Fruit fly (Drosophila melanogaster) whole organism: Measurements from ENCODE around the gene CG16989.

Source experiments
- CG8478 ChIP-seq: fragments of >200 bp; optimal IDR thresholded peaks from 2 replicates; lab custom pipeline; 2018; ENCODE audit warnings: inconsistent platforms
- Dll ChIP-seq: fragments of >200 bp; optimal IDR thresholded peaks from 2 replicates; lab custom pipeline; 2017
- EcR ChIP-seq, 2 experiments: fragments of >200 bp; optimal IDR thresholded peaks; 2 replicates each; lab custom pipeline; 2017; ENCODE audit warnings: missing biosample characterization in 2 of 2, missing genetic modification characterization in 2 of 2, missing genetic modification reagents in 2 of 2
- pan ChIP-seq: fragments of >200 bp; optimal IDR thresholded peaks from 2 replicates; lab custom pipeline; 2017
- psq ChIP-seq: fragments of >200 bp; optimal IDR thresholded peaks from 2 replicates; lab custom pipeline; 2017
- usp ChIP-seq: fragments of >200 bp; optimal IDR thresholded peaks from 2 replicates; lab custom pipeline; 2017; ENCODE audit warnings: missing biosample characterization, missing genetic modification characterization, mixed read lengths

The CG16989 gene

DNA sequence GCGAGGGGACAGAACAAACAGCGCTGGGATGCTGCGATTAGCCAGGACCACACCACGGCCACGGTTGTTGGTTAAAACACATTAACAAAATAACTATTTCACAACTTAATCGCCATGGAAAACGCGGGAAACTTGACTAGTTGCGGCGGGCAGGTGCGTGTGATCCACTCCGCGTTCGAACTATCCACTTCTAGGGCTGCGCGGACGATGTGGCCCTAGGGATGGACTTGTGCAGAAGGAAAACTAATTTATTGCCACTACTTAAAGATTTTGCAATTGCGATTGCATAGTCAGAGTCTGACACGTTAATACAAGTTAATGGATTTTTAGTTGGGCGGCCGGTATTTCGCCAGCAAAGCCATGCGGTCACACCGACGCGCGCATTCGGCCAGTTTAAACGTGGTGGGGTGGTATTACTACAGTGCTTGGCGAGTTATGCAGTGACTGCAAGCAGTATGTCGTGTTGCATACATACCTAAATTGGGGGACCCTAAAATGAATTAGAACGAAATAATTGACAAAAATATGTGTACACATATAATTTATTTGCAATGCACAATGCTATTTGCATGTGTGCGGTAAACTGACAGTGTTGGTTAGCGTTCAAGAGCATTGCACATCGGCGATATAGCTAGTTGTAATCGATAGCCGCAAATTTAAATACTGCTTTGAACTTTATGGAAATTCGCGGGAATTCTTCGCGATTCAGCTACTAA is 8.4 kb downstream of the CG16989 start, which contains the start of gene Rbf:
Gene Rbf, minus strand, starts transcription at position 323 of the 716 bp plus-strand sequence.
- TF ChIP-seq EcR (GFP tag; optimal IDR thresholded peaks at IDR 0.05; lab: Kevin White, UChicago) = no peak
- TF ChIP-seq Dll = no peak
- TF ChIP-seq psq (lab: Kevin White, UChicago) = no peak
- no peak for TF ChIP-seq pan (lab: Kevin White, UChicago)
- TF ChIP-seq CG8478 (lab: Kevin White, UChicago) = no peak
- TF ChIP-seq usp (GFP tag; lab: Kevin White, UChicago) = no peak

DNA sequence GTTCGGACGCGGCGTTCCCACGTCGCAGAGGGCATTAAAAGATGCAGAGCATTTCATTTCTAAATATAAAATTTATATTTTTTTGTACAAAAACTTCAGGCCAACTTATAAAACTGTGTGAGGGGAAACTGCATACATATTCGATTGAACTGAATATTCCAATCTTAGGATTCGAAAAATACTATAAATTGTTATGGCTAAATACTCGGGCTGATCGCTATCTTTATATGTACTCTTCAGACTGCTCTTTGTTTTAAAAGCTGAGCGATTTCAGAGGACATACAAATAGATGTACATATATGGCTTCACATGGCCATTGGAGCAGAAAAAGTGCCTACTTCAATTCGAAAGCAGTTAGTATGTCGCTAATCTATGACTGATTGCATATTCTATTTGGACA is 10.4 kb downstream of the CG16989 start, which contains the start of gene CG13359:
Gene CG13359, minus strand, starts transcription at position 101 of the 400 bp plus-strand sequence.
- no peak for TF ChIP-seq usp (GFP tag; lab: Kevin White, UChicago)
- TF ChIP-seq EcR (GFP tag; optimal IDR thresholded peaks at IDR 0.05; lab: Kevin White, UChicago) = no peak
- TF ChIP-seq Dll = no peak
- no peak for TF ChIP-seq pan (lab: Kevin White, UChicago)
- no peak for TF ChIP-seq CG8478 (lab: Kevin White, UChicago)
- TF ChIP-seq psq (lab: Kevin White, UChicago) = no peak

- TF ChIP-seq EcR (GFP tag; optimal IDR thresholded peaks at IDR 0.05; lab: Kevin White, UChicago) = no peak
- TF ChIP-seq psq (lab: Kevin White, UChicago) = no peak
- no peak for TF ChIP-seq pan (lab: Kevin White, UChicago)
- TF ChIP-seq usp (GFP tag; lab: Kevin White, UChicago) = no peak
- TF ChIP-seq CG8478 (lab: Kevin White, UChicago) = no peak
- TF ChIP-seq Dll = no peak
Observed at dm6 chrX:804821-805220, 11.9 kb downstream of the CG16989 start, which contains the start of gene CG13358. TSS of gene CG13358 (minus strand) at chrX:804921.

- TF ChIP-seq CG8478 (lab: Kevin White, UChicago) (no peak), pan (lab: Kevin White, UChicago) (no peak), usp (GFP tag; lab: Kevin White, UChicago) (no peak), EcR (GFP tag; optimal IDR thresholded peaks at IDR 0.05; lab: Kevin White, UChicago) (no peak), Dll (no peak), psq (lab: Kevin White, UChicago) (no peak)
Observed at dm6 chrX:805907-806306, 13.0 kb downstream of the CG16989 start, which contains the start of gene Sec22. TSS of gene Sec22 (plus strand) at chrX:806076.

DNA sequence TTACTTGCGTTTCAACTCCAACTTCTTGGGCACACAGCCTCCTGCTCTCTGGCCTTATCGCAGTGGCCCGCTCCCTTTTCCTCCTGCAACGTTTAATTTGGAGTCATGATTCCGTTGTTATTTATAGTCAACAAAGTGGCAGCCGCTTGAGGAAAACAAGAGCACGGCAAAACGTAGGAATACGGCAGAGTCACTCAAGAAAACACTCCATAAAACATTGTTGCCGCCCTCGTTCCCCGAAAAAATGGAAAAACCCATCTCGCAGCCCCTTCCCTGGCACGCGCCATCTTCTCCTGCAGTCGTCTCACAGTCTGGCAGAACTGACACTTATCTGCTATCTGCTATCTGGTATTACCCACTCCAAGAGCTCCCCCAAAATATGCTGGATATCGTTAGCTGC is 32.0 kb downstream of the CG16989 start:
- TF ChIP-seq CG8478 (lab: Kevin White, UChicago) (no peak), EcR (GFP tag; optimal IDR thresholded peaks at IDR 0.05; lab: Kevin White, UChicago) (no peak)

DNA sequence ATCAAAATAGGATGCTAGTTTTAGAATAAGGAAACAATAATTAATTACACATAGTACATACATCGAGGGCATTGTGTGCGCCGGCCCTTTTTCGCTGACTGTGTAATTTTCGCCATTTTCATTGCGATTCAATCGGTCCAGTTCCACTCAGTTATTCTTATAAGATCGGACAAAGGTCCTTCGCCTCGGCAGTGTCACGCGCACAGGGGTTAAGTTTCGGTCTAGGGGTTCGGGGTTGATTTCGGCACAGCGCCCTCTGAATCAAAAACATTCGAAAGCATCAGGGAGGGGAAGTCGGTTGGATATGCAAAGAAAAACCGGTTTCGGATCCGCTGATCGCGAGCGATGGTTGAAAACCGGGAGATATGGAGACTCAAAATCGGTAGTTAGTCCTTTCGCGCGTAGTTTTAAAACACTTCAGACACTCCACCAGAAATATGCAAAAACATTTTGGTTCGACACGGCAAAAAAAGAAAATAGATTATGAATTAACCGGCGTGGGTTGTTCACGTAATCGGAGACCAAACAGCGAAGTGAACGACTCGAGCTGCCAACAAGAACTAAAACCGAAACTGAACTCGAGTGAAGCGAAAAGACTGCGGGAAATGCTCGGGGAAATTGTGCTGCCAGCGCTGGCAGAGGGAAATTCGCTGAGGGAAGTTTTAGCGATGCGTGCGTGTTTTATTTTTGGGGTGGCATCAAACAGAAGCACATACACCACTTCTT is 43.2 kb downstream of the CG16989 start:
- TF ChIP-seq pan (lab: Kevin White, UChicago) = no peak
- TF ChIP-seq EcR (GFP tag; optimal IDR thresholded peaks at IDR 0.05; lab: Kevin White, UChicago) = no peak
- no peak for TF ChIP-seq psq (lab: Kevin White, UChicago)
- TF ChIP-seq CG8478 (lab: Kevin White, UChicago) = no peak
- no peak for TF ChIP-seq Dll
- no peak for TF ChIP-seq usp (GFP tag; lab: Kevin White, UChicago)

dm6 chrX:838012-838411 is 45.1 kb downstream of the CG16989 start:
- no peak for TF ChIP-seq psq (lab: Kevin White, UChicago)
- TF ChIP-seq usp (GFP tag; lab: Kevin White, UChicago) = no peak
- no peak for TF ChIP-seq CG8478 (lab: Kevin White, UChicago)
- TF ChIP-seq pan (lab: Kevin White, UChicago) = no peak
- TF ChIP-seq EcR (GFP tag; optimal IDR thresholded peaks at IDR 0.05; lab: Kevin White, UChicago) = no peak
- no peak for TF ChIP-seq Dll

DNA sequence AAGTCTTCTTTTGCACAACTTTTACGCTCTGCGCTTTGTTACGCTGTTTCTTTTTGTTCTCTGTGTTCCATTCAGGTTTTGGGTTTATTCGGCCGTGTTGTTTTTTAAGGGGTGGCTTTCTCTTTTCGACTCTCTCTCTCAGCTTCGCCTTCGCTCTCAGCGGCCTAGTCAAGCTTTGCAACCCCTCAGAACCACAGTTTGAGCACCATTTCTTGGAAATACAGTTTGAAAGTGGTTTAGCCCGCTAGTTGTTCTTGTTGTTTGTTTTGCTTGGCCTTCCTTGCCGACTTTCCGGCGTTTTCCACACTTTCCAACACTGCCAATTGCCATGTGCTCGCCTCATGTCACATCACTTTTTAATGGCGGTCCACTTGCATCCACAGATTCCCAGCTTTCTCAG is 48.1 kb downstream of the CG16989 start:
- TF ChIP-seq psq (lab: Kevin White, UChicago) (no peak), usp (GFP tag; lab: Kevin White, UChicago) (no peak)

DNA sequence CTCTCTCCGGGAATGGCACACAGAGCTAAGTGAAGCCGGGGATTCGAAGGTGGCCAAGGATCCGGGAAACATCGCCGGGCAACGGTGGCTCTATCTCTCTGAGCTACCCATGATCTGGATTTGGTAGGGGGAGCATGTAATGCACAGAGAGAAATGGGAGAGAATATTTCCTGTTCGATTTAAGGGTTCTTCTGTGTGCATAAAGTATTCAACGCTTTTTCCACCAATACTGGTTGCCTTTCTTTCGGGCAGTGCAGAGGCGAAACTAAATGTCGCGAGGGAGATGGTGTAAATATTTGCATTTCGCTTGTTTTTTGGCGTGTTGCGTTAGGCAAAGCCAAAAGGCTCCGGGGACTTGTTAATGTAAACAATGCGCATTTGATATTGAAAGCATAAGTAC is 49.0 kb downstream of the CG16989 start:
- TF ChIP-seq Dll (no peak), pan (lab: Kevin White, UChicago) (no peak), psq (lab: Kevin White, UChicago) (no peak), EcR (GFP tag; optimal IDR thresholded peaks at IDR 0.05; lab: Kevin White, UChicago) (no peak), usp (GFP tag; lab: Kevin White, UChicago) (no peak)

dm6 chrX:843489-843888 is 50.5 kb downstream of the CG16989 start:
- TF ChIP-seq psq (lab: Kevin White, UChicago) (no peak), usp (GFP tag; lab: Kevin White, UChicago) (no peak), pan (lab: Kevin White, UChicago) (no peak), EcR (GFP tag; optimal IDR thresholded peaks at IDR 0.05; lab: Kevin White, UChicago) (no peak), CG8478 (lab: Kevin White, UChicago) (no peak), Dll (no peak)

- TF ChIP-seq CG8478 (lab: Kevin White, UChicago) (no peak), psq (lab: Kevin White, UChicago) (no peak), EcR (GFP tag; optimal IDR thresholded peaks at IDR 0.05; lab: Kevin White, UChicago) (no peak), pan (lab: Kevin White, UChicago) (no peak), Dll (no peak), usp (GFP tag; lab: Kevin White, UChicago) (no peak)
Observed at dm6 chrX:844523-844922, 51.6 kb downstream of the CG16989 start, which contains the start of gene CG14635. TSS of gene CG14635 (plus strand) at chrX:844823.
